Fruit fly (Drosophila melanogaster): Measurements from ENCODE around the gene I-t.
A peak's percentile ranks its signal among the peaks of the same experiment; 100 is the strongest.

Gene I-t

dm6 chr3R:11656614-11657216 lies 47.1 kb upstream of the I-t start (continued):
- TF ChIP-seq CG11085 (GFP tag; IDR thresholded peaks at IDR 0.05) (peak; percentile 94), tio (GFP tag; optimal IDR thresholded peaks at IDR 0.05) (peak; percentile 95), CG18599 (GFP tag; optimal IDR thresholded peaks at IDR 0.05) (peak; percentile 97), CG34422 (GFP tag; IDR thresholded peaks at IDR 0.05) (peak; percentile 97), CG17361 (GFP tag; IDR thresholded peaks at IDR 0.05) (peak; percentile 95), ttk (GFP tag; IDR thresholded peaks at IDR 0.05) (peak; percentile 95), HLHmδ (GFP tag; optimal IDR thresholded peaks at IDR 0.05) (no peak), pho (GFP tag; optimal IDR thresholded peaks at IDR 0.05) (peak; percentile 96), crp (GFP tag; optimal IDR thresholded peaks at IDR 0.05) (peak in 1 of 2 experiments; percentile 57), CG18476 (GFP tag; optimal IDR thresholded peaks at IDR 0.05) (peak; percentile 94), CG3163 (GFP tag; optimal IDR thresholded peaks at IDR 0.05) (peak; percentile 68), Hmx (GFP tag; optimal IDR thresholded peaks at IDR 0.05) (peak; percentile 85), sd (tag; optimal IDR thresholded peaks at IDR 0.05) (peak; percentile 85), Blimp-1 (GFP tag; optimal IDR thresholded peaks at IDR 0.05) (peak; percentile 95), CG12155 (GFP tag; optimal IDR thresholded peaks at IDR 0.05) (peak; percentile 94), Xrp1 (GFP tag; IDR thresholded peaks at IDR 0.05) (peak; percentile 97), CG6272 (GFP tag; IDR thresholded peaks at IDR 0.05) (peak; percentile 95), CoRest (tag; optimal IDR thresholded peaks at IDR 0.05) (peak; percentile 96), sens-2 (GFP tag; IDR thresholded peaks at IDR 0.05) (peak; percentile 91), grn (GFP tag; optimal IDR thresholded peaks at IDR 0.05) (peak; percentile 62), Adf1 (GFP tag; IDR thresholded peaks at IDR 0.05) (peak; percentile 75), CG4707 (GFP tag; optimal IDR thresholded peaks at IDR 0.05) (peak; percentile 93), CG33557 (GFP tag; optimal IDR thresholded peaks at IDR 0.05) (peak; percentile 85), TFAM (GFP tag; optimal IDR thresholded peaks at IDR 0.05) (peak; percentile 68), HmgZ (tag; optimal IDR thresholded peaks at IDR 0.05) (peak; percentile 96), CG4854 (GFP tag; optimal IDR thresholded peaks at IDR 0.05) (peak; percentile 94), scrt (GFP tag; optimal IDR thresholded peaks at IDR 0.05) (peak; percentile 93), B-H2 (GFP tag; optimal IDR thresholded peaks at IDR 0.05) (peak; percentile 71), hth (optimal IDR thresholded peaks at IDR 0.05) (no peak), CG17328 (GFP tag; IDR thresholded peaks at IDR 0.05) (peak; percentile 97), ERR (GFP tag; optimal IDR thresholded peaks at IDR 0.05) (peak; percentile 91), Dbx (GFP tag; IDR thresholded peaks at IDR 0.05) (peak; percentile 97), lov (optimal IDR thresholded peaks at IDR 0.05) (no peak), lov (GFP tag; IDR thresholded peaks at IDR 0.05) (peak; percentile 97), CG31388 (GFP tag; optimal IDR thresholded peaks at IDR 0.05) (peak; percentile 91), Vsx1 (GFP tag; optimal IDR thresholded peaks at IDR 0.05) (peak; percentile 90), Lim3 (GFP tag; IDR thresholded peaks at IDR 0.05) (peak; percentile 89), ham (GFP tag; IDR thresholded peaks at IDR 0.05) (peak; percentile 92), CG16863 (GFP tag; optimal IDR thresholded peaks at IDR 0.05) (peak; percentile 93), Sry-β (GFP tag; optimal IDR thresholded peaks at IDR 0.05) (peak; percentile 59), CG6654 (GFP tag; optimal IDR thresholded peaks at IDR 0.05) (peak; percentile 77), CG31224 (GFP tag; IDR thresholded peaks at IDR 0.05) (peak; percentile 94), CG33213 (GFP tag; optimal IDR thresholded peaks at IDR 0.05) (peak; percentile 96), sim (GFP tag; IDR thresholded peaks at IDR 0.05) (peak; percentile 90), CG2116 (GFP tag; optimal IDR thresholded peaks at IDR 0.05) (peak; percentile 77), CG12104 (GFP tag; optimal IDR thresholded peaks at IDR 0.05) (peak; percentile 92), CG7372 (GFP tag; IDR thresholded peaks at IDR 0.05) (peak; percentile 95), CG18011 (GFP tag; optimal IDR thresholded peaks at IDR 0.05) (peak; percentile 86), maf-S (GFP tag; optimal IDR thresholded peaks at IDR 0.05) (peak; percentile 93), bcd (GFP tag; optimal IDR thresholded peaks at IDR 0.05) (peak; percentile 96), zen2 (GFP tag; IDR thresholded peaks at IDR 0.05; ENCODE audit: partially characterized antibody) (no peak)
